Worm (Caenorhabditis elegans) whole organism, mixed stage, embryonic: ENCODE measurements around the gene dhs-31.

ENCODE experiments used
- M03D4.4 ChIP-seq: sonication (generic microtip); optimal IDR thresholded peaks from 2 replicates; lab custom pipeline; 2017; ENCODE audit warnings: mild to moderate bottlenecking, missing genetic modification characterization, missing compliant biosample characterization
- bed-3 ChIP-seq: fragments of 200-800 bp; sonication (Bioruptor generic); optimal IDR thresholded peaks from 3 replicates; lab custom pipeline; 2018; ENCODE audit warnings: mild to moderate bottlenecking, missing genetic modification characterization, moderate library complexity, missing compliant biosample characterization
- blmp-1 ChIP-seq: fragments of 150-350 bp; optimal IDR thresholded peaks from 2 replicates; lab custom pipeline; 2014; ENCODE audit warnings: missing biosample characterization, missing genetic modification characterization
- ceh-39 ChIP-seq: fragments of 150-350 bp; optimal IDR thresholded peaks from 2 replicates; lab custom pipeline; 2014; ENCODE audit warnings: missing biosample characterization, missing genetic modification characterization
- ceh-83 ChIP-seq: fragments of 200-800 bp; sonication (Bioruptor generic); optimal IDR thresholded peaks from 2 replicates; lab custom pipeline; 2018; ENCODE audit warnings: mild to moderate bottlenecking, missing genetic modification characterization, missing compliant biosample characterization
- ces-1 ChIP-seq: fragments of 150-350 bp; optimal IDR thresholded peaks from 2 replicates; lab custom pipeline; 2014; ENCODE audit warnings: missing biosample characterization, missing genetic modification reagents, missing genetic modification characterization
- cnd-1 ChIP-seq: fragments of 200-800 bp; sonication (Bioruptor generic); optimal IDR thresholded peaks from 2 replicates; lab custom pipeline; 2018; ENCODE audit warnings: mild to moderate bottlenecking, missing genetic modification characterization, missing compliant biosample characterization
- drap-1 ChIP-seq: fragments of 200-800 bp; sonication (Bioruptor generic); optimal IDR thresholded peaks from 3 replicates; lab custom pipeline; 2018; ENCODE audit warnings: mild to moderate bottlenecking, missing genetic modification characterization, missing compliant biosample characterization
- elt-1 ChIP-seq: sonication (generic microtip); optimal IDR thresholded peaks from 2 replicates; lab custom pipeline; 2017; ENCODE audit warnings: missing genetic modification characterization, mild to moderate bottlenecking, missing compliant biosample characterization, antibody characterized with exemption, moderate library complexity, borderline replicate concordance; ENCODE audit not compliant: insufficient read depth
- elt-3 ChIP-seq: fragments of 150-350 bp; optimal IDR thresholded peaks from 2 replicates; lab custom pipeline; 2014; ENCODE audit warnings: missing biosample characterization, missing genetic modification characterization
- flh-1 ChIP-seq: fragments of 200-800 bp; sonication (Bioruptor generic); optimal IDR thresholded peaks from 2 replicates; lab custom pipeline; 2018; ENCODE audit warnings: mild to moderate bottlenecking, missing genetic modification characterization, moderate library complexity, missing compliant biosample characterization
- ham-2 ChIP-seq: fragments of 200-800 bp; sonication (Bioruptor generic); optimal IDR thresholded peaks from 2 replicates; lab custom pipeline; 2018; ENCODE audit warnings: mild to moderate bottlenecking, missing genetic modification characterization, missing compliant biosample characterization
- hlh-1 ChIP-seq: fragments of 150-350 bp; optimal IDR thresholded peaks from 2 replicates; lab custom pipeline; 2014; ENCODE audit warnings: missing biosample characterization, missing genetic modification reagents, missing genetic modification characterization
- lin-32 ChIP-seq: fragments of 200-800 bp; sonication (Bioruptor generic); optimal IDR thresholded peaks from 2 replicates; lab custom pipeline; 2018; ENCODE audit warnings: mild to moderate bottlenecking, missing genetic modification characterization, missing compliant biosample characterization
- lsy-2 ChIP-seq: fragments of 150-350 bp; optimal IDR thresholded peaks from 2 replicates; lab custom pipeline; 2014; ENCODE audit warnings: missing biosample characterization, missing genetic modification characterization
- mab-5 ChIP-seq: fragments of 150-350 bp; optimal IDR thresholded peaks from 2 replicates; lab custom pipeline; 2014; ENCODE audit warnings: missing biosample characterization, missing genetic modification characterization
- mep-1 ChIP-seq: fragments of 150-350 bp; optimal IDR thresholded peaks from 2 replicates; lab custom pipeline; 2017; ENCODE audit warnings: missing biosample characterization, missing genetic modification reagents, missing genetic modification characterization, inconsistent platforms
- mls-2 ChIP-seq: sonication (generic microtip); optimal IDR thresholded peaks from 2 replicates; lab custom pipeline; 2016; ENCODE audit warnings: mild to moderate bottlenecking, missing genetic modification characterization, moderate library complexity, missing compliant biosample characterization
- nhr-12 ChIP-seq: fragments of 150-350 bp; optimal IDR thresholded peaks from 2 replicates; lab custom pipeline; 2014; ENCODE audit warnings: missing biosample characterization, missing genetic modification characterization
- nhr-2 ChIP-seq: fragments of 150-350 bp; optimal IDR thresholded peaks from 2 replicates; lab custom pipeline; 2014; ENCODE audit warnings: missing biosample characterization, missing genetic modification characterization
- nhr-237 ChIP-seq: fragments of 150-350 bp; optimal IDR thresholded peaks from 2 replicates; lab custom pipeline; 2014; ENCODE audit warnings: missing biosample characterization, missing genetic modification characterization
- nhr-28 ChIP-seq: fragments of 150-350 bp; optimal IDR thresholded peaks from 2 replicates; lab custom pipeline; 2014; ENCODE audit warnings: missing biosample characterization, missing genetic modification characterization
- nhr-76 ChIP-seq: sonication (generic microtip); optimal IDR thresholded peaks from 2 replicates; lab custom pipeline; 2017; ENCODE audit warnings: missing biosample characterization, missing genetic modification characterization
- pha-4 ChIP-seq: fragments of 150-350 bp; optimal IDR thresholded peaks from 2 replicates; lab custom pipeline; 2018; ENCODE audit warnings: missing biosample characterization, missing genetic modification reagents, missing genetic modification characterization
- snpc-4 ChIP-seq: fragments of 150-350 bp; optimal IDR thresholded peaks from 2 replicates; lab custom pipeline; 2014; ENCODE audit warnings: missing biosample characterization, missing genetic modification characterization
- unc-120 ChIP-seq: sonication (generic microtip); optimal IDR thresholded peaks from 2 replicates; lab custom pipeline; 2017; ENCODE audit warnings: missing genetic modification characterization, missing compliant biosample characterization; ENCODE audit not compliant: poor library complexity, severe bottlenecking
- unc-39 ChIP-seq: fragments of 150-350 bp; optimal IDR thresholded peaks from 2 replicates; lab custom pipeline; 2014; ENCODE audit warnings: missing biosample characterization, missing genetic modification characterization
- zip-8 ChIP-seq: fragments of 150-350 bp; optimal IDR thresholded peaks from 2 replicates; lab custom pipeline; 2014; ENCODE audit warnings: missing biosample characterization, missing genetic modification characterization
- ztf-11 ChIP-seq: fragments of 150-350 bp; optimal IDR thresholded peaks from 2 replicates; lab custom pipeline; 2014; ENCODE audit warnings: missing biosample characterization, missing genetic modification characterization

Gene dhs-31

ce11 chrIV:10009536-10009935 is 31.2 kb downstream of the dhs-31 start, which contains the start of gene magu-4:
Gene magu-4, plus strand, starts transcription at chrIV:10009753.
- no peak for TF ChIP-seq mls-2 (tag; lab: Kevin White, UChicago)
- no peak for TF ChIP-seq lsy-2 (tag; lab: Kevin White, UChicago)
- no peak for TF ChIP-seq nhr-2
- TF ChIP-seq zip-8 (tag; lab: Kevin White, UChicago) = no peak
- no peak for TF ChIP-seq nhr-12 (tag; lab: Kevin White, UChicago)
- no peak for TF ChIP-seq hlh-1
- no peak for TF ChIP-seq snpc-4

DNA sequence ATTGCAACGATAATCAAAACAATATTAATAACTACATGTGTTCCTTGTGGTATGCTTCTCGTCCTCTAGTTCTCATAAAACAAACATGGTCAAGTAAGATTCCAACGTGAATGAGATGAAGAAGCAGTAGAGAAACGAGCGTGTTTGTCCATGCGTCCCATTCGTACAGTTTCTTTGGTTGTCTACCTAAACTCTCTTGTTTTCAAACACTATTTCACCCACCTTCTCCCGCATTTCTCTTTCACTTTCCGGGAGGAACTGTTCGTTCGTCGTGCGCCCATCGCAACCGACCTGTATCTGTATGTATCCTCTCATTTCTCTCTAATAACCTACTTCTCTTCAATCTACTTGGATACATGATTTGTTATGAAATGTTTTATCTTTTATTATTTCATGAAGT is 32.9 kb downstream of the dhs-31 start:
- TF ChIP-seq pha-4 (tag; lab: Kevin White, UChicago) (peak; percentile 57), snpc-4 (no peak), nhr-237 (tag; lab: Kevin White, UChicago) (peak; percentile 15), blmp-1 (tag; lab: Kevin White, UChicago) (peak; percentile 82)
- TF ChIP-seq, all 35 proteins: peak for 3

ce11 chrIV:10006792-10007191 is 33.9 kb downstream of the dhs-31 start, which contains the start of gene C47E12.13:
Gene C47E12.13, minus strand, starts transcription at chrIV:10006892.
- TF ChIP-seq mep-1 (tag; lab: Kevin White, UChicago) (no peak), ceh-83 (GFP tag; lab: Kevin White, UChicago) (no peak), cnd-1 (tag; lab: Kevin White, UChicago) (no peak), blmp-1 (tag; lab: Kevin White, UChicago) (no peak), elt-1 (tag; lab: Kevin White, UChicago) (no peak), pha-4 (tag; lab: Kevin White, UChicago) (no peak), drap-1 (GFP tag; lab: Kevin White, UChicago) (no peak), unc-120 (tag; lab: Kevin White, UChicago) (no peak), mls-2 (tag; lab: Kevin White, UChicago) (no peak), elt-3 (tag; lab: Kevin White, UChicago) (no peak), lin-32 (no peak), M03D4.4 (tag; lab: Kevin White, UChicago) (no peak)

DNA sequence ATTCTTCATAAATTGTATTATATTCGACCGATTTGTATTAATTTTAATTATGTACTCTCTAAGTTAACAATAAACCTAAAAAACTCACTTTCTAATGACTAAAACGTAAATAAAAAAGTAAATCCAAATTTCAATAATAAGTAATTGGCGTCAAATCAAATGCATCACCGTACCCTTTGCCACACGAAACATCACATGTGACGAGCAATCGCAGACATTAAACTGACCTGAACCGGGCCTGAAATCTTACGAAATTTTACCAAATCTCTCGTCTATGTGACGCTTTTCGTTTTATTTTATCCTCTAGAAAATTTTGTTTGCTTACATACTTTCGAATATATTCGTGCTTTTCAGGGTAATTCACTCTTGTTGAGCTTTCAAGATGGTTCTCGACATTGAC is 37.3 kb downstream of the dhs-31 start, which contains the start of the genes C47E12.2 and sars-1:
Gene C47E12.2, minus strand, starts transcription at position 131 of the 400 bp plus-strand sequence.
Gene sars-1, plus strand, starts transcription at position 355 of the 400 bp plus-strand sequence.
- TF ChIP-seq lsy-2 (tag; lab: Kevin White, UChicago) (peak; percentile 90), ztf-11 (no peak), lin-32 (no peak)

DNA sequence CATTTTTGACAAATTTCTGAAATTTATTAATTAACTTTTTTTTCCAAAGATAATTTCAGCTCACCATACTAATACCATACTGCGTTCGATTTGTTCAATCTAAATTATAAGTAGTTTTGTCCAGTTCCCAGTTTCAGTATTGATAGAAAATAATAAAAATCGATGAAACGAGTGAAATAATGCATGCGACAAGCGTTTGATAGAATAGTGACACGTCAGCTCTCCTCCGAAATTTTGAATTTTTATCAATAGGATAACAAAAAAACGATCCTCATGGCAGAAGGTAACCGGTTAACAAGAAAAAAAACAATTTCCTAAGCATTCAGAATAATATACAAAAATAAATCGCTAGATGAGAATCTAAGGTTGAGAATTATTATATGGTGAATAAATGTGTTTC is 39.0 kb downstream of the dhs-31 start, which contains the start of gene C47E12.3:
Gene C47E12.3, minus strand, starts transcription at position 101 of the 400 bp plus-strand sequence.
- no peak for TF ChIP-seq mab-5 (tag; lab: Kevin White, UChicago)
- no peak for TF ChIP-seq unc-120 (tag; lab: Kevin White, UChicago)
- TF ChIP-seq ztf-11 = no peak
- TF ChIP-seq nhr-28 = no peak
- no peak for TF ChIP-seq nhr-237 (tag; lab: Kevin White, UChicago)
- TF ChIP-seq ham-2 (GFP tag; lab: Kevin White, UChicago) = no peak
- TF ChIP-seq nhr-76 (tag; lab: Kevin White, UChicago) = no peak
- no peak for TF ChIP-seq unc-39
- no peak for TF ChIP-seq pha-4 (tag; lab: Kevin White, UChicago)
- TF ChIP-seq lin-32 = no peak
- no peak for TF ChIP-seq ces-1 (GFP tag; lab: Kevin White, UChicago)
- no peak for TF ChIP-seq hlh-1
- no peak for TF ChIP-seq bed-3 (GFP tag; lab: Kevin White, UChicago)
- TF ChIP-seq flh-1 (GFP tag; lab: Kevin White, UChicago) = no peak
- TF ChIP-seq cnd-1 (tag; lab: Kevin White, UChicago) = no peak
- TF ChIP-seq ceh-39 (tag; lab: Kevin White, UChicago) = no peak
- TF ChIP-seq nhr-2 = no peak
- TF ChIP-seq M03D4.4 (tag; lab: Kevin White, UChicago) = no peak
